Worm (Caenorhabditis elegans) whole organism, L3 larva: ENCODE measurements around the gene ssu-2.

Experiments
- aly-2 ChIP-seq: fragments of 150-350 bp; optimal IDR thresholded peaks from 2 replicates; lab custom pipeline; 2014; ENCODE audit warnings: missing biosample characterization, missing genetic modification characterization
- ceh-82 ChIP-seq: fragments of 150-350 bp; optimal IDR thresholded peaks from 2 replicates; lab custom pipeline; 2014; ENCODE audit warnings: missing biosample characterization, missing genetic modification characterization
- fkh-10 ChIP-seq: sonication (generic microtip); optimal IDR thresholded peaks from 2 replicates; lab custom pipeline; 2017; ENCODE audit warnings: missing biosample characterization, missing genetic modification reagents, missing genetic modification characterization
- fos-1 ChIP-seq: fragments of 150-350 bp; optimal IDR thresholded peaks from 2 replicates; lab custom pipeline; 2014; ENCODE audit warnings: missing biosample characterization, missing genetic modification characterization
- lin-15B ChIP-seq: fragments of 150-350 bp; optimal IDR thresholded peaks from 2 replicates; lab custom pipeline; 2014; ENCODE audit warnings: missing biosample characterization, missing genetic modification characterization
- nhr-11 ChIP-seq: fragments of 150-350 bp; optimal IDR thresholded peaks from 2 replicates; lab custom pipeline; 2014; ENCODE audit warnings: missing biosample characterization, missing genetic modification characterization
- nhr-12 ChIP-seq: fragments of 150-350 bp; optimal IDR thresholded peaks from 2 replicates; lab custom pipeline; 2014; ENCODE audit warnings: missing biosample characterization, missing genetic modification characterization
- nhr-23 ChIP-seq: fragments of 150-350 bp; optimal IDR thresholded peaks from 2 replicates; lab custom pipeline; 2014; ENCODE audit warnings: missing biosample characterization, missing genetic modification reagents, missing genetic modification characterization
- nhr-237 ChIP-seq: fragments of 150-350 bp; optimal IDR thresholded peaks from 2 replicates; lab custom pipeline; 2014; ENCODE audit warnings: missing biosample characterization, missing genetic modification characterization
- nhr-28 ChIP-seq: fragments of 150-350 bp; optimal IDR thresholded peaks from 2 replicates; lab custom pipeline; 2014; ENCODE audit warnings: missing biosample characterization, missing genetic modification characterization
- skn-1 ChIP-seq: fragments of 150-350 bp; optimal IDR thresholded peaks from 2 replicates; lab custom pipeline; 2014; ENCODE audit warnings: missing biosample characterization, missing genetic modification characterization
- snpc-4 ChIP-seq: fragments of 150-350 bp; optimal IDR thresholded peaks from 2 replicates; lab custom pipeline; 2014; ENCODE audit warnings: missing biosample characterization, missing genetic modification characterization
- zag-1 ChIP-seq: fragments of 150-350 bp; optimal IDR thresholded peaks from 2 replicates; lab custom pipeline; 2014; ENCODE audit warnings: missing biosample characterization, missing genetic modification characterization

DNA sequence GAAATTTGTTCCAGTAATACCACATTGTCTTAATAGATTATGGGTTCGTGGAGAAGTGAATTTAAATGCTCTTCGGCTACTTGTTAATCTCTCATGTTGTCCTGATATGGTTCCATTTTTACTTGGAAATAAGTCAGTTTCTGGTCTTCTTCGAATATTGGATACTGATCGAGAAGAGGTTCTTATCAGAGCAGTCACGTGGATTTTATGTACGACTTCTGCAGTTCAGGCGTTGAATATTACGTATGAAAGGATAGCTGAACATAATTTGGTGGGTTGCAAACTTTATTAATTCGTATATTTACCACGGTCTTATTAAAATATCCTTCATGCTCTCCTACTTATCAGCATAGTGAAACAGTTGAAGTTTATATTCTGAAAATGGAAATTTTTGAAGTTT lies 16.8 kb downstream of the ssu-2 start:
- no peak for TF ChIP-seq nhr-23 (tag; lab: Kevin White, UChicago)
- no peak for TF ChIP-seq zag-1 (tag; lab: Kevin White, UChicago)
- no peak for TF ChIP-seq nhr-11 (tag; lab: Kevin White, UChicago)
- no peak for TF ChIP-seq nhr-237 (tag; lab: Kevin White, UChicago)
- TF ChIP-seq aly-2 (tag; lab: Kevin White, UChicago): no peak
- no peak for TF ChIP-seq ceh-82 (tag; lab: Kevin White, UChicago)
- TF ChIP-seq lin-15B: no peak
- TF ChIP-seq fos-1 (tag; lab: Kevin White, UChicago): no peak
- TF ChIP-seq nhr-28 (tag; lab: Kevin White, UChicago): no peak
- TF ChIP-seq snpc-4 (tag; lab: Kevin White, UChicago): no peak
- TF ChIP-seq skn-1 (tag; lab: Kevin White, UChicago): no peak
- TF ChIP-seq nhr-12 (tag; lab: Kevin White, UChicago): no peak
- TF ChIP-seq fkh-10: no peak
